Fruit fly (Drosophila melanogaster) whole organism, adult: ENCODE data around the gene Kpc1.

Source experiments
- CG11617 ChIP-seq: fragments of 200-800 bp; sonication (Bioruptor generic); optimal IDR thresholded peaks from 2 replicates; lab custom pipeline; 2017; ENCODE audit warnings: mild to moderate bottlenecking, missing biosample characterization, missing genetic modification reagents, missing genetic modification characterization
- CG12768 ChIP-seq: fragments of 200-800 bp; sonication (Bioruptor generic); optimal IDR thresholded peaks from 2 replicates; lab custom pipeline; 2017; ENCODE audit warnings: missing biosample characterization, missing genetic modification characterization, mild to moderate bottlenecking, moderate library complexity, missing genetic modification reagents
- CG14711 ChIP-seq: fragments of 200-800 bp; sonication (Bioruptor generic); optimal IDR thresholded peaks from 2 replicates; lab custom pipeline; 2018; ENCODE audit warnings: missing biosample characterization, mild to moderate bottlenecking, missing genetic modification characterization, moderate library complexity
- CG1620 ChIP-seq: fragments of 200-800 bp; sonication (Bioruptor generic); optimal IDR thresholded peaks from 2 replicates; lab custom pipeline; 2016; ENCODE audit warnings: missing biosample characterization, missing genetic modification characterization
- CG7101 ChIP-seq: fragments of 200-800 bp; sonication (Bioruptor generic); optimal IDR thresholded peaks from 2 replicates; lab custom pipeline; 2018; ENCODE audit warnings: missing biosample characterization, mild to moderate bottlenecking, missing genetic modification characterization, moderate library complexity
- Clk ChIP-seq: fragments of 200-800 bp; sonication (Bioruptor generic); optimal IDR thresholded peaks from 2 replicates; lab custom pipeline; 2017; ENCODE audit warnings: missing biosample characterization, missing genetic modification characterization
- Crg-1 ChIP-seq: fragments of 200-800 bp; sonication (Bioruptor generic); optimal IDR thresholded peaks from 2 replicates; lab custom pipeline; 2016; ENCODE audit warnings: missing biosample characterization, missing genetic modification characterization
- Hr96 ChIP-seq: fragments of 200-800 bp; sonication (Bioruptor generic); optimal IDR thresholded peaks from 2 replicates; lab custom pipeline; 2016; ENCODE audit warnings: missing biosample characterization, missing genetic modification characterization
- cic ChIP-seq: fragments of 200-800 bp; sonication (Bioruptor generic); optimal IDR thresholded peaks from 2 replicates; lab custom pipeline; 2017; ENCODE audit warnings: missing biosample characterization, mild to moderate bottlenecking, missing genetic modification characterization, moderate library complexity
- kay ChIP-seq: fragments of 200-800 bp; sonication (Bioruptor generic); peaks from one replicate; lab custom pipeline; 2016; ENCODE audit warnings: missing biosample characterization, missing genetic modification characterization, borderline replicate concordance
- ovo ChIP-seq: fragments of 200-800 bp; sonication (Bioruptor generic); optimal IDR thresholded peaks from 2 replicates; lab custom pipeline; 2016; ENCODE audit warnings: missing biosample characterization, missing genetic modification characterization
- tj ChIP-seq: fragments of 200-800 bp; sonication (Bioruptor generic); optimal IDR thresholded peaks from 3 replicates; lab custom pipeline; 2017; ENCODE audit warnings: missing biosample characterization, mild to moderate bottlenecking, missing genetic modification characterization, moderate library complexity
- toe ChIP-seq: fragments of 200-800 bp; sonication (Bioruptor generic); optimal IDR thresholded peaks from 2 replicates; lab custom pipeline; 2016; ENCODE audit warnings: missing biosample characterization, missing genetic modification characterization

- TF ChIP-seq Crg-1 (GFP tag; lab: Kevin White, UChicago) (no peak), CG12768 (GFP tag; lab: Kevin White, UChicago) (no peak), kay (GFP tag; lab: Kevin White, UChicago) (no peak), Hr96 (GFP tag; lab: Kevin White, UChicago) (no peak), CG14711 (tag; lab: Kevin White, UChicago) (no peak), toe (GFP tag; lab: Kevin White, UChicago) (no peak), Clk (GFP tag; lab: Kevin White, UChicago) (no peak), CG7101 (tag; lab: Kevin White, UChicago) (no peak), tj (no peak), CG11617 (GFP tag; lab: Kevin White, UChicago) (no peak), ovo (GFP tag; lab: Kevin White, UChicago) (no peak), CG1620 (no peak), cic (GFP tag; lab: Kevin White, UChicago) (no peak)
Observed at dm6 chr3R:15231635-15232138, 35.7 kb upstream of the Kpc1 start.
